Worm (Caenorhabditis elegans) whole organism, midembryonic: Measurements from ENCODE around the gene W09G10.9.

Source experiments
- T22C8.4 ChIP-seq: fragments of 200-800 bp; sonication (Bioruptor generic); IDR thresholded peaks from 2 replicates; pipeline ENCODE4 v1.3.6; 2022; ENCODE audit warnings: missing genetic modification characterization, missing compliant biosample characterization
- cog-1 ChIP-seq: sonication (generic microtip); optimal IDR thresholded peaks from 2 replicates; lab custom pipeline; 2016; ENCODE audit warnings: missing genetic modification characterization, missing compliant biosample characterization
- flt-1 ChIP-seq: fragments of 200-800 bp; sonication (Bioruptor generic); IDR thresholded peaks from 2 replicates; pipeline ENCODE4 v1.3.6; 2022; ENCODE audit warnings: missing genetic modification characterization, missing compliant biosample characterization
- klf-2 ChIP-seq: fragments of 200-800 bp; sonication (Bioruptor generic); conservative IDR thresholded peaks from 2 replicates; pipeline ENCODE4 v1.3.6; 2022; ENCODE audit warnings: missing genetic modification reagents, missing genetic modification characterization, missing compliant biosample characterization
- med-1 ChIP-seq: sonication (generic microtip); optimal IDR thresholded peaks from 2 replicates; lab custom pipeline; 2017; ENCODE audit warnings: missing genetic modification characterization, mild to moderate bottlenecking, missing compliant biosample characterization, antibody characterized with exemption, missing genetic modification reagents; ENCODE audit not compliant: insufficient read depth
- ref-1 ChIP-seq: fragments of 200-800 bp; sonication (Bioruptor generic); conservative IDR thresholded peaks from 2 replicates; pipeline ENCODE4 v1.3.6; 2022; ENCODE audit warnings: missing genetic modification reagents, missing genetic modification characterization, missing compliant biosample characterization
- tab-1 ChIP-seq: fragments of 200-800 bp; sonication (Bioruptor generic); IDR thresholded peaks from 2 replicates; pipeline ENCODE4 v1.3.6; 2022; ENCODE audit warnings: missing genetic modification characterization, missing compliant biosample characterization
- ztf-23 ChIP-seq: fragments of 200-800 bp; sonication (Bioruptor generic); IDR thresholded peaks from 2 replicates; pipeline ENCODE4 v1.3.6; 2022; ENCODE audit warnings: missing genetic modification reagents, missing genetic modification characterization, missing compliant biosample characterization
- ztf-29 ChIP-seq: fragments of 200-800 bp; sonication (Bioruptor generic); IDR thresholded peaks from 2 replicates; pipeline ENCODE4 v1.3.6; 2022; ENCODE audit warnings: missing genetic modification reagents, missing genetic modification characterization, missing compliant biosample characterization

Gene W09G10.9

ce11 chrII:3500373-3500772 is 21.2 kb upstream of the W09G10.9 start:
- TF ChIP-seq ref-1 (GFP tag; lab: Robert Waterston, UW) = no peak
- no peak for TF ChIP-seq T22C8.4 (GFP tag; lab: Robert Waterston, UW)
- TF ChIP-seq flt-1 = no peak
- TF ChIP-seq tab-1 (GFP tag; lab: Robert Waterston, UW) = no peak
- TF ChIP-seq ztf-29 (GFP tag; lab: Robert Waterston, UW) = no peak
- no peak for TF ChIP-seq cog-1 (tag; lab: Kevin White, UChicago)
- no peak for TF ChIP-seq klf-2 (GFP tag; lab: Robert Waterston, UW)
- no peak for TF ChIP-seq med-1 (GFP tag; lab: Kevin White, UChicago)
- TF ChIP-seq ztf-23 (GFP tag; lab: Robert Waterston, UW) = no peak

- TF ChIP-seq klf-2 (GFP tag; lab: Robert Waterston, UW) = no peak
- no peak for TF ChIP-seq flt-1
- TF ChIP-seq ztf-23 (GFP tag; lab: Robert Waterston, UW) = no peak
- no peak for TF ChIP-seq ref-1 (GFP tag; lab: Robert Waterston, UW)
- TF ChIP-seq tab-1 (GFP tag; lab: Robert Waterston, UW) = no peak
- no peak for TF ChIP-seq cog-1 (tag; lab: Kevin White, UChicago)
Measured at ce11 chrII:3502011-3502410, 19.6 kb upstream of the W09G10.9 start.

- TF ChIP-seq med-1 (GFP tag; lab: Kevin White, UChicago) = no peak
- no peak for TF ChIP-seq ztf-29 (GFP tag; lab: Robert Waterston, UW)
- TF ChIP-seq ref-1 (GFP tag; lab: Robert Waterston, UW) = no peak
- peak; percentile 49; the same call in 1 of the 2 replicates for TF ChIP-seq T22C8.4 (GFP tag; lab: Robert Waterston, UW)
- TF ChIP-seq klf-2 (GFP tag; lab: Robert Waterston, UW) = peak; percentile 63; the same call in 1 of the 2 replicates
- TF ChIP-seq ztf-23 (GFP tag; lab: Robert Waterston, UW) = peak; percentile 62; the same call in 1 of the 2 replicates
- TF ChIP-seq cog-1 (tag; lab: Kevin White, UChicago) = peak; percentile 51
- no peak for TF ChIP-seq tab-1 (GFP tag; lab: Robert Waterston, UW)
- TF ChIP-seq flt-1 = peak; percentile 60; the same call in 1 of the 2 replicates
Measured at ce11 chrII:3502520-3503323, 18.9 kb upstream of the W09G10.9 start, which contains the start of the genes col-71 and Y49F6B.2. TSS of gene col-71 (minus strand) at chrII:3502570. TSS of gene Y49F6B.2 (plus strand) at chrII:3502968.

- TF ChIP-seq klf-2 (GFP tag; lab: Robert Waterston, UW) (no peak), med-1 (GFP tag; lab: Kevin White, UChicago) (no peak), ztf-29 (GFP tag; lab: Robert Waterston, UW) (no peak), ztf-23 (GFP tag; lab: Robert Waterston, UW) (no peak), flt-1 (no peak), tab-1 (GFP tag; lab: Robert Waterston, UW) (no peak), ref-1 (GFP tag; lab: Robert Waterston, UW) (no peak), T22C8.4 (GFP tag; lab: Robert Waterston, UW) (no peak), cog-1 (tag; lab: Kevin White, UChicago) (no peak)
Measured at ce11 chrII:3504717-3505116, 16.9 kb upstream of the W09G10.9 start, which contains the start of gene cyh-1. TSS of gene cyh-1 (plus strand) at chrII:3505017.

ce11 chrII:3512240-3512639 is 9.4 kb upstream of the W09G10.9 start, which contains the start of gene Y49F6B.19:
TSS of gene Y49F6B.19 (minus strand) at chrII:3512340.
- no peak for TF ChIP-seq ztf-23 (GFP tag; lab: Robert Waterston, UW)
- TF ChIP-seq ztf-29 (GFP tag; lab: Robert Waterston, UW) = no peak
- TF ChIP-seq med-1 (GFP tag; lab: Kevin White, UChicago) = no peak
- no peak for TF ChIP-seq klf-2 (GFP tag; lab: Robert Waterston, UW)

- no peak for TF ChIP-seq ztf-29 (GFP tag; lab: Robert Waterston, UW)
- TF ChIP-seq tab-1 (GFP tag; lab: Robert Waterston, UW) = no peak
- no peak for TF ChIP-seq flt-1
- TF ChIP-seq cog-1 (tag; lab: Kevin White, UChicago) = no peak
- no peak for TF ChIP-seq ztf-23 (GFP tag; lab: Robert Waterston, UW)
- TF ChIP-seq ref-1 (GFP tag; lab: Robert Waterston, UW) = no peak
- no peak for TF ChIP-seq med-1 (GFP tag; lab: Kevin White, UChicago)
- no peak for TF ChIP-seq T22C8.4 (GFP tag; lab: Robert Waterston, UW)
- TF ChIP-seq klf-2 (GFP tag; lab: Robert Waterston, UW) = no peak
Measured at ce11 chrII:3514631-3515030, 7.0 kb upstream of the W09G10.9 start, which contains the start of gene srz-5. TSS of gene srz-5 (minus strand) at chrII:3514731.

ce11 chrII:3515384-3516053 is 6.1 kb upstream of the W09G10.9 start, which contains the start of the genes Y49F6B.14 and clec-125:
TSS of gene Y49F6B.14 (minus strand) at chrII:3515484.
TSS of gene clec-125 (plus strand) at chrII:3516003.
- TF ChIP-seq cog-1 (tag; lab: Kevin White, UChicago) (no peak), klf-2 (GFP tag; lab: Robert Waterston, UW) (no peak), T22C8.4 (GFP tag; lab: Robert Waterston, UW) (no peak), tab-1 (GFP tag; lab: Robert Waterston, UW) (no peak), flt-1 (no peak), ztf-23 (GFP tag; lab: Robert Waterston, UW) (no peak), med-1 (GFP tag; lab: Kevin White, UChicago) (no peak), ztf-29 (GFP tag; lab: Robert Waterston, UW) (no peak), ref-1 (GFP tag; lab: Robert Waterston, UW) (no peak)

- no peak for TF ChIP-seq ref-1 (GFP tag; lab: Robert Waterston, UW)
- TF ChIP-seq cog-1 (tag; lab: Kevin White, UChicago) = no peak
- TF ChIP-seq klf-2 (GFP tag; lab: Robert Waterston, UW) = no peak
- TF ChIP-seq ztf-29 (GFP tag; lab: Robert Waterston, UW) = no peak
- no peak for TF ChIP-seq ztf-23 (GFP tag; lab: Robert Waterston, UW)
- no peak for TF ChIP-seq med-1 (GFP tag; lab: Kevin White, UChicago)
Measured at ce11 chrII:3516175-3516574, 5.4 kb upstream of the W09G10.9 start.
